Fruit fly (Drosophila melanogaster): Measurements from ENCODE around the gene CG6418.

dm6 chr3L:10894159-10894558 lies 15.3 kb upstream of the CG6418 start, which contains the start of gene Cpr67Fb:
- TF ChIP-seq Myc (optimal IDR thresholded peaks at IDR 0.05) (no peak), Sp1 (GFP tag; optimal IDR thresholded peaks at IDR 0.05) (no peak), psq (GFP tag; optimal IDR thresholded peaks at IDR 0.05) (no peak), br (GFP tag; optimal IDR thresholded peaks at IDR 0.05) (no peak), Hr78 (GFP tag; optimal IDR thresholded peaks at IDR 0.05) (no peak), Hnf4 (GFP tag; optimal IDR thresholded peaks at IDR 0.05) (no peak), h (GFP tag; optimal IDR thresholded peaks at IDR 0.05) (no peak), dmrt93B (GFP tag; optimal IDR thresholded peaks at IDR 0.05) (no peak), woc (GFP tag; optimal IDR thresholded peaks at IDR 0.05) (no peak), Abd-B (GFP tag; optimal IDR thresholded peaks at IDR 0.05) (no peak)

All from whole organism, wandering third instar larva.